Fruit fly (Drosophila melanogaster) whole organism, embryonic: ENCODE measurements around the gene CG43902.

Experiments
- Asciz ChIP-seq: fragments of 200-800 bp; sonication (Bioruptor generic); optimal IDR thresholded peaks from 2 replicates; lab custom pipeline; 2017; ENCODE audit warnings: missing biosample characterization, mild to moderate bottlenecking, missing genetic modification characterization, missing genetic modification reagents
- CG10565 ChIP-seq: fragments of 200-800 bp; sonication (Bioruptor generic); optimal IDR thresholded peaks from 3 replicates; lab custom pipeline; 2016; ENCODE audit warnings: missing biosample characterization, mild to moderate bottlenecking, missing genetic modification characterization
- CG11085 ChIP-seq: fragments of 200-800 bp; sonication (Bioruptor generic); IDR thresholded peaks from 2 replicates; pipeline ENCODE4 v1.3.6; 2022; ENCODE audit warnings: missing biosample characterization, missing genetic modification characterization
- CG11247 ChIP-seq: fragments of 200-800 bp; sonication (Bioruptor generic); IDR thresholded peaks from 2 replicates; pipeline ENCODE4 v1.3.6; 2022; ENCODE audit warnings: missing biosample characterization, missing genetic modification characterization
- CG11723 ChIP-seq: fragments of 200-800 bp; sonication (Bioruptor generic); optimal IDR thresholded peaks from 2 replicates; lab custom pipeline; 2017; ENCODE audit warnings: missing biosample characterization, mild to moderate bottlenecking, missing genetic modification characterization
- CG13424 ChIP-seq: fragments of 200-800 bp; sonication (Bioruptor generic); optimal IDR thresholded peaks from 2 replicates; lab custom pipeline; 2019; ENCODE audit warnings: missing biosample characterization, mild to moderate bottlenecking, missing genetic modification characterization, moderate library complexity
- CG13894 ChIP-seq: fragments of 200-800 bp; sonication (Bioruptor generic); optimal IDR thresholded peaks from 3 replicates; lab custom pipeline; 2018; ENCODE audit warnings: missing biosample characterization, mild to moderate bottlenecking, missing genetic modification characterization, moderate library complexity
- CG14050 ChIP-seq: fragments of 200-800 bp; sonication (Bioruptor generic); IDR thresholded peaks from 3 replicates; pipeline ENCODE4 v1.3.6; 2022; ENCODE audit warnings: missing biosample characterization, missing genetic modification characterization
- CG15514 ChIP-seq: fragments of 200-800 bp; sonication (Bioruptor generic); optimal IDR thresholded peaks from 3 replicates; lab custom pipeline; 2017; ENCODE audit warnings: missing biosample characterization, missing genetic modification characterization, mild to moderate bottlenecking, moderate library complexity, missing genetic modification reagents
- CG1647 ChIP-seq: fragments of 200-800 bp; sonication (Bioruptor generic); optimal IDR thresholded peaks from 3 replicates; lab custom pipeline; 2016; ENCODE audit warnings: missing biosample characterization, missing genetic modification characterization
- CG18476 ChIP-seq: fragments of 200-800 bp; sonication (Bioruptor generic); optimal IDR thresholded peaks from 2 replicates; lab custom pipeline; 2016; ENCODE audit warnings: missing biosample characterization, mild to moderate bottlenecking, missing genetic modification characterization
- CG18599 ChIP-seq: fragments of 200-800 bp; sonication (Bioruptor generic); optimal IDR thresholded peaks from 3 replicates; lab custom pipeline; 2017; ENCODE audit warnings: missing biosample characterization, missing genetic modification characterization, mild to moderate bottlenecking, moderate library complexity, missing genetic modification reagents
- CG2889 ChIP-seq: fragments of 200-800 bp; sonication (Bioruptor generic); IDR thresholded peaks from 3 replicates; pipeline ENCODE4 v1.3.6; 2022; ENCODE audit warnings: missing biosample characterization, missing genetic modification characterization
- CG33557 ChIP-seq: fragments of 200-800 bp; sonication (Bioruptor generic); optimal IDR thresholded peaks from 2 replicates; lab custom pipeline; 2019; ENCODE audit warnings: missing biosample characterization, mild to moderate bottlenecking, missing genetic modification characterization, moderate library complexity
- CG3838 ChIP-seq: fragments of 200-800 bp; sonication (Bioruptor generic); optimal IDR thresholded peaks from 3 replicates; lab custom pipeline; 2016; ENCODE audit warnings: missing biosample characterization, missing genetic modification characterization
- CG5180 ChIP-seq: fragments of 200-800 bp; sonication (Bioruptor generic); optimal IDR thresholded peaks from 3 replicates; lab custom pipeline; 2017; ENCODE audit warnings: missing biosample characterization, missing genetic modification characterization, mild to moderate bottlenecking, moderate library complexity, missing genetic modification reagents
- CkIIα-i1 ChIP-seq: fragments of 200-800 bp; sonication (Bioruptor generic); IDR thresholded peaks from 2 replicates; pipeline ENCODE4 v1.3.6; 2022; ENCODE audit warnings: missing biosample characterization, missing genetic modification characterization
- Deaf1 ChIP-seq: fragments of 200-800 bp; optimal IDR thresholded peaks from 3 replicates; lab custom pipeline; 2019; ENCODE audit warnings: missing biosample characterization, mild to moderate bottlenecking, missing genetic modification characterization, moderate library complexity
- HLH3B ChIP-seq: fragments of 200-800 bp; sonication (Bioruptor generic); IDR thresholded peaks from 2 replicates; pipeline ENCODE4 v1.3.6; 2022; ENCODE audit warnings: missing biosample characterization, missing genetic modification characterization
- Hr39 ChIP-seq: fragments of >200 bp; optimal IDR thresholded peaks from 2 replicates; lab custom pipeline; 2017
- Hr78 ChIP-seq, 2 experiments: fragments of 200-800 bp in 1 of 2; fragments of >200 bp in 1 of 2; sonication (Bioruptor generic) in 1 of 2; optimal IDR thresholded peaks; 2 replicates each; lab custom pipeline; 2017 to 2019; ENCODE audit warnings: missing biosample characterization in 2 of 2, missing genetic modification characterization in 2 of 2, mild to moderate bottlenecking in 1 of 2, moderate library complexity in 1 of 2
- Med ChIP-seq: fragments of 200-800 bp; sonication (Bioruptor generic); peaks from one replicate; lab custom pipeline; 2016; ENCODE audit warnings: missing biosample characterization, missing genetic modification characterization, mild to moderate bottlenecking, inconsistent platforms, moderate library complexity
- PHDP ChIP-seq: fragments of 200-800 bp; sonication (Bioruptor generic); optimal IDR thresholded peaks from 3 replicates; lab custom pipeline; 2018; ENCODE audit warnings: missing biosample characterization, mild to moderate bottlenecking, missing genetic modification characterization, moderate library complexity
- Sox100B ChIP-seq: fragments of 200-800 bp; sonication (Bioruptor generic); optimal IDR thresholded peaks from 3 replicates; lab custom pipeline; 2018; ENCODE audit warnings: missing biosample characterization, mild to moderate bottlenecking, missing genetic modification characterization
- Xrp1 ChIP-seq: fragments of 200-800 bp; sonication (Bioruptor generic); IDR thresholded peaks from 2 replicates; pipeline ENCODE4 v1.3.6; 2022; ENCODE audit warnings: missing biosample characterization, missing genetic modification characterization
- abd-A ChIP-seq: fragments of 200-800 bp; sonication (Bioruptor generic); optimal IDR thresholded peaks from 3 replicates; lab custom pipeline; 2019; ENCODE audit warnings: missing biosample characterization, mild to moderate bottlenecking, missing genetic modification characterization, moderate library complexity
- cad ChIP-seq: fragments of >200 bp; optimal IDR thresholded peaks from 2 replicates; lab custom pipeline; 2017; ENCODE audit warnings: missing biosample characterization, missing genetic modification characterization
- chinmo ChIP-seq: fragments of 200-800 bp; sonication (Bioruptor generic); IDR thresholded peaks from 4 replicates; pipeline ENCODE4 v1.3.6; 2022; ENCODE audit warnings: missing biosample characterization, missing genetic modification characterization; ENCODE audit not compliant: partially characterized antibody
- ci ChIP-seq: fragments of 200-800 bp; sonication (Bioruptor generic); IDR thresholded peaks from 3 replicates; pipeline ENCODE4 v1.3.6; 2022; ENCODE audit warnings: missing biosample characterization, missing genetic modification characterization
- dmrt11E ChIP-seq: fragments of 200-800 bp; sonication (Bioruptor generic); optimal IDR thresholded peaks from 3 replicates; lab custom pipeline; 2018; ENCODE audit warnings: missing biosample characterization, mild to moderate bottlenecking, missing genetic modification characterization, moderate library complexity
- dmrt99B ChIP-seq: fragments of 200-800 bp; sonication (Bioruptor generic); optimal IDR thresholded peaks from 2 replicates; lab custom pipeline; 2018; ENCODE audit warnings: missing biosample characterization, mild to moderate bottlenecking, missing genetic modification characterization, moderate library complexity
- ewg ChIP-seq: fragments of 200-800 bp; sonication (Bioruptor generic); optimal IDR thresholded peaks from 3 replicates; lab custom pipeline; 2017; ENCODE audit warnings: mild to moderate bottlenecking, missing biosample characterization, missing genetic modification reagents, missing genetic modification characterization
- fd102C ChIP-seq: fragments of 200-800 bp; sonication (Bioruptor generic); optimal IDR thresholded peaks from 2 replicates; lab custom pipeline; 2018; ENCODE audit warnings: missing biosample characterization, mild to moderate bottlenecking, missing genetic modification characterization, moderate library complexity
- grau ChIP-seq: fragments of 200-800 bp; optimal IDR thresholded peaks from 3 replicates; lab custom pipeline; 2019; ENCODE audit warnings: missing biosample characterization, mild to moderate bottlenecking, missing genetic modification characterization, moderate library complexity
- grn ChIP-seq: fragments of 200-800 bp; sonication (Bioruptor generic); optimal IDR thresholded peaks from 3 replicates; lab custom pipeline; 2017; ENCODE audit warnings: missing biosample characterization, missing genetic modification characterization
- hb ChIP-seq: fragments of 200-800 bp; sonication (Bioruptor generic); IDR thresholded peaks from 3 replicates; pipeline ENCODE4 v1.3.6; 2022; ENCODE audit warnings: missing biosample characterization, missing genetic modification characterization; ENCODE audit not compliant: partially characterized antibody
- hkb ChIP-seq, 2 experiments: fragments of 200-800 bp in 1 of 2; fragments of >200 bp in 1 of 2; sonication (Bioruptor generic) in 1 of 2; IDR thresholded peaks in 1 of 2; optimal IDR thresholded peaks in 1 of 2; 2 replicates each; pipeline versions ENCODE4 v1.3.6 to Lab custom; 2017 to 2022; ENCODE audit warnings: missing biosample characterization in 1 of 2, missing genetic modification characterization in 1 of 2
- kni ChIP-seq: fragments of 200-800 bp; sonication (Bioruptor generic); optimal IDR thresholded peaks from 3 replicates; lab custom pipeline; 2017; ENCODE audit warnings: mild to moderate bottlenecking, missing biosample characterization, missing genetic modification reagents, missing genetic modification characterization
- nau ChIP-seq: fragments of 200-800 bp; sonication (Bioruptor generic); optimal IDR thresholded peaks from 3 replicates; lab custom pipeline; 2017; ENCODE audit warnings: missing biosample characterization, mild to moderate bottlenecking, missing genetic modification characterization, missing genetic modification reagents
- otp ChIP-seq: fragments of 200-800 bp; sonication (Bioruptor generic); IDR thresholded peaks from 3 replicates; pipeline ENCODE4, ENCODE4 v1.3.6; 2022; ENCODE audit warnings: missing biosample characterization, missing genetic modification characterization
- pros ChIP-seq: fragments of 200-800 bp; sonication (Bioruptor generic); optimal IDR thresholded peaks from 3 replicates; lab custom pipeline; 2019; ENCODE audit warnings: missing biosample characterization, mild to moderate bottlenecking, missing genetic modification characterization, moderate library complexity
- seq ChIP-seq: fragments of 200-800 bp; sonication (Bioruptor generic); IDR thresholded peaks from 2 replicates; pipeline ENCODE4 v1.3.6; 2022; ENCODE audit warnings: missing biosample characterization, missing genetic modification characterization
- sqz ChIP-seq: fragments of 200-800 bp; sonication (Bioruptor generic); optimal IDR thresholded peaks from 3 replicates; lab custom pipeline; 2018; ENCODE audit warnings: missing biosample characterization, mild to moderate bottlenecking, missing genetic modification characterization
- stc ChIP-seq: fragments of 200-800 bp; sonication (Bioruptor generic); IDR thresholded peaks from 2 replicates; pipeline ENCODE4 v1.3.6; 2022; ENCODE audit warnings: missing biosample characterization, missing genetic modification characterization
- tll ChIP-seq, 2 experiments: fragments of 200-800 bp in 1 of 2; fragments of >200 bp in 1 of 2; sonication (Bioruptor generic) in 1 of 2; optimal IDR thresholded peaks; 2 replicates each; lab custom pipeline; 2017 to 2019; ENCODE audit warnings: missing biosample characterization in 2 of 2, missing genetic modification characterization in 2 of 2, mild to moderate bottlenecking in 1 of 2, moderate library complexity in 1 of 2
- tx ChIP-seq: fragments of 200-800 bp; sonication (Bioruptor generic); optimal IDR thresholded peaks from 2 replicates; lab custom pipeline; 2016; ENCODE audit warnings: missing biosample characterization, missing genetic modification characterization
- vvl ChIP-seq: fragments of 200-800 bp; sonication (Bioruptor generic); IDR thresholded peaks from 2 replicates; pipeline ENCODE4 v1.3.6; 2022; ENCODE audit warnings: missing biosample characterization, missing genetic modification characterization
- zf30C ChIP-seq: fragments of 200-800 bp; sonication (Bioruptor generic); optimal IDR thresholded peaks from 3 replicates; lab custom pipeline; 2018; ENCODE audit warnings: missing biosample characterization, mild to moderate bottlenecking, missing genetic modification characterization

CG43902 gene

dm6 chrX:10158175-10158574 is at the start of gene CG43902:
Gene CG43902, plus strand, starts transcription at chrX:10158434.
- peak; percentile 92 for TF ChIP-seq Deaf1 (tag; lab: Kevin White, UChicago)
- peak; percentile 27 for TF ChIP-seq ewg
- no peak for TF ChIP-seq CG2889 (GFP tag; lab: Robert Waterston, UW)
- no peak for TF ChIP-seq CG18476 (GFP tag; lab: Kevin White, UChicago)
- peak; percentile 28 for TF ChIP-seq CG13894 (tag; lab: Kevin White, UChicago)
- peak; percentile 43 for TF ChIP-seq CG5180
- no peak for TF ChIP-seq Hr39 (lab: Kevin White, UChicago)
- TF ChIP-seq chinmo, result 0 out of 4 replicates have a peak, but pooled peaks have one; percentile 27
- no peak for TF ChIP-seq kni (GFP tag; lab: Kevin White, UChicago)
- TF ChIP-seq abd-A (tag; lab: Kevin White, UChicago), result peak; percentile 46
- TF ChIP-seq CG18599 (GFP tag; lab: Kevin White, UChicago), result no peak
- peak; percentile 11 for TF ChIP-seq CG15514 (GFP tag; lab: Kevin White, UChicago)
- TF ChIP-seq Med (GFP tag; lab: Kevin White, UChicago), result no peak

DNA sequence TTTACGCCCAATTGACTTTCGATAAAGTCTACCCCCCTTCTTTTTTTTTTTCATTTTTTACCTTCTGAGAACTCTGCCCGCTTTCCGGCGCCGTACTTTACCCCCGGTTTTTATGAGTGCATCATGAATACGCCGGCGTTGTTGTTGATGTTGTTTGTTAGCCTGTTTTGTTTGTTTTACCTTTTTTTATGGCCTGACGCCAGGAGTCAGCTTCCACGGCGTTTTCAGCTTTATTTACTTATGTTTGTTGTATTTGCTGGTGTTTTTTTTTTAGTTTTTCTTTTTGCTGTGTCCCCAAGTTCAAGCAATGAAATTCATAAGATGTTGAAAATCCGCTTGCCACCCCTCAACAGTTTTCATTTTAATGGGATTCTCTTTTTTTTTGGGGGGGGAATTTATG is 47.3 kb upstream of the CG43902 start:
- TF ChIP-seq stc (GFP tag; lab: Robert Waterston, UW) (0 out of 2 replicates have a peak, but pooled peaks have one; percentile 12), CG11085 (GFP tag; lab: Robert Waterston, UW) (no peak), otp (GFP tag; lab: Robert Waterston, UW) (0 out of 3 replicates have a peak, but pooled peaks have one; percentile 19), Sox100B (GFP tag; lab: Kevin White, UChicago) (peak; percentile 8), CG11247 (no peak), CkIIα-i1 (GFP tag; lab: Robert Waterston, UW) (no peak), pros (GFP tag; lab: Kevin White, UChicago) (no peak), dmrt99B (tag; lab: Kevin White, UChicago) (peak; percentile 8), kni (GFP tag; lab: Kevin White, UChicago) (no peak), CG11723 (GFP tag; lab: Kevin White, UChicago) (no peak), CG1647 (GFP tag; lab: Kevin White, UChicago) (no peak), CG14050 (GFP tag; lab: Robert Waterston, UW) (no peak), CG33557 (GFP tag; lab: Kevin White, UChicago) (peak; percentile 22), fd102C (GFP tag; lab: Kevin White, UChicago) (no peak), tll (GFP tag; optimal IDR thresholded peaks at IDR 0.05; lab: Kevin White, UChicago) (peak in 1 of 2 experiments; percentile 2), CG10565 (GFP tag; lab: Kevin White, UChicago) (no peak), hb (GFP tag; lab: Robert Waterston, UW) (no peak), seq (GFP tag; lab: Robert Waterston, UW) (no peak), cad (GFP tag; lab: Kevin White, UChicago) (no peak), Asciz (peak; percentile 6), PHDP (tag; lab: Kevin White, UChicago) (no peak), CG3838 (no peak), dmrt11E (tag; lab: Kevin White, UChicago) (no peak), HLH3B (GFP tag; lab: Robert Waterston, UW) (0 out of 2 replicates have a peak, but pooled peaks have one; percentile 14), vvl (0 out of 2 replicates have a peak, but pooled peaks have one; percentile 14), zf30C (GFP tag; lab: Kevin White, UChicago) (peak; percentile 47), nau (no peak), grau (tag; lab: Kevin White, UChicago) (no peak), hkb (optimal IDR thresholded peaks at IDR 0.05; lab: Kevin White, UChicago) (no peak), hkb (GFP tag; IDR thresholded peaks at IDR 0.05; lab: Robert Waterston, UW) (0 out of 2 replicates have a peak, but pooled peaks have one; percentile 13), sqz (GFP tag; lab: Kevin White, UChicago) (peak; percentile 48), Xrp1 (GFP tag; lab: Robert Waterston, UW) (peak; percentile 27), Hr78 (GFP tag; optimal IDR thresholded peaks at IDR 0.05; lab: Kevin White, UChicago) (no peak), tx (GFP tag; lab: Kevin White, UChicago) (no peak), grn (GFP tag; lab: Kevin White, UChicago) (no peak), ci (GFP tag; lab: Robert Waterston, UW) (0 out of 3 replicates have a peak, but pooled peaks have one; percentile 30), CG13424 (tag; lab: Kevin White, UChicago) (peak; percentile 2)
